Worm (Caenorhabditis elegans) whole organism, L4/young adult: ENCODE results near the gene C28C12.12.

Experiments
- W03F9.2 ChIP-seq: fragments of 150-350 bp; optimal IDR thresholded peaks from 2 replicates; lab custom pipeline; 2014; ENCODE audit warnings: missing biosample characterization, missing genetic modification characterization
- dao-5 ChIP-seq: sonication (generic microtip); optimal IDR thresholded peaks from 2 replicates; lab custom pipeline; 2016; ENCODE audit warnings: missing genotype, missing genetic modification characterization, moderate library complexity, missing compliant biosample characterization
- him-1 ChIP-seq: sonication (generic microtip); optimal IDR thresholded peaks from 2 replicates; lab custom pipeline; 2016; ENCODE audit warnings: missing genotype, missing genetic modification reagents, missing genetic modification characterization, missing compliant biosample characterization

C28C12.12 gene

ce11 chrIV:8463716-8464115 is 32.4 kb downstream of the C28C12.12 start, which contains the start of gene str-176:
TSS of gene str-176 (minus strand) at chrIV:8463816.
- no peak for TF ChIP-seq dao-5 (tag; lab: Kevin White, UChicago)
- TF ChIP-seq him-1 (tag; lab: Kevin White, UChicago) = no peak
- no peak for TF ChIP-seq W03F9.2 (tag; lab: Kevin White, UChicago)

ce11 chrIV:8463069-8463468 is 33.1 kb downstream of the C28C12.12 start:
- TF ChIP-seq W03F9.2 (tag; lab: Kevin White, UChicago) (no peak), him-1 (tag; lab: Kevin White, UChicago) (no peak)

ce11 chrIV:8462376-8462775 is 33.8 kb downstream of the C28C12.12 start:
- no peak for TF ChIP-seq dao-5 (tag; lab: Kevin White, UChicago)
- TF ChIP-seq W03F9.2 (tag; lab: Kevin White, UChicago) = no peak
- no peak for TF ChIP-seq him-1 (tag; lab: Kevin White, UChicago)

ce11 chrIV:8461177-8461576 is 35.0 kb downstream of the C28C12.12 start:
- no peak for TF ChIP-seq W03F9.2 (tag; lab: Kevin White, UChicago)
- TF ChIP-seq him-1 (tag; lab: Kevin White, UChicago) = no peak
- TF ChIP-seq dao-5 (tag; lab: Kevin White, UChicago) = no peak

- no peak for TF ChIP-seq W03F9.2 (tag; lab: Kevin White, UChicago)
- TF ChIP-seq him-1 (tag; lab: Kevin White, UChicago) = no peak
- no peak for TF ChIP-seq dao-5 (tag; lab: Kevin White, UChicago)
Measured at ce11 chrIV:8460208-8460607, 36.0 kb downstream of the C28C12.12 start, which contains the start of gene ant-1.4. TSS of gene ant-1.4 (minus strand) at chrIV:8460308.

ce11 chrIV:8456899-8457298 is 39.3 kb downstream of the C28C12.12 start, which contains the start of gene syx-4:
TSS of gene syx-4 (plus strand) at chrIV:8457280.
- TF ChIP-seq dao-5 (tag; lab: Kevin White, UChicago) = no peak
- no peak for TF ChIP-seq W03F9.2 (tag; lab: Kevin White, UChicago)
- TF ChIP-seq him-1 (tag; lab: Kevin White, UChicago) = no peak

- no peak for TF ChIP-seq W03F9.2 (tag; lab: Kevin White, UChicago)
- no peak for TF ChIP-seq him-1 (tag; lab: Kevin White, UChicago)
- no peak for TF ChIP-seq dao-5 (tag; lab: Kevin White, UChicago)
Measured at ce11 chrIV:8454076-8454475, 42.1 kb downstream of the C28C12.12 start.

- no peak for TF ChIP-seq W03F9.2 (tag; lab: Kevin White, UChicago)
- no peak for TF ChIP-seq dao-5 (tag; lab: Kevin White, UChicago)
- no peak for TF ChIP-seq him-1 (tag; lab: Kevin White, UChicago)
Measured at ce11 chrIV:8453178-8453577, 43.0 kb downstream of the C28C12.12 start.

ce11 chrIV:8451709-8452248 is 44.4 kb downstream of the C28C12.12 start, which contains the start of gene eppl-1:
TSS of gene eppl-1 (minus strand) at chrIV:8451759.
- TF ChIP-seq dao-5 (tag; lab: Kevin White, UChicago) (no peak), him-1 (tag; lab: Kevin White, UChicago) (no peak), W03F9.2 (tag; lab: Kevin White, UChicago) (no peak)

- TF ChIP-seq him-1 (tag; lab: Kevin White, UChicago) (no peak), W03F9.2 (tag; lab: Kevin White, UChicago) (no peak), dao-5 (tag; lab: Kevin White, UChicago) (no peak)
Measured at ce11 chrIV:8450534-8450933, 45.6 kb downstream of the C28C12.12 start.

ce11 chrIV:8449869-8450268 is 46.3 kb downstream of the C28C12.12 start:
- no peak for TF ChIP-seq W03F9.2 (tag; lab: Kevin White, UChicago)
- no peak for TF ChIP-seq him-1 (tag; lab: Kevin White, UChicago)
- no peak for TF ChIP-seq dao-5 (tag; lab: Kevin White, UChicago)

- no peak for TF ChIP-seq dao-5 (tag; lab: Kevin White, UChicago)
- no peak for TF ChIP-seq him-1 (tag; lab: Kevin White, UChicago)
- TF ChIP-seq W03F9.2 (tag; lab: Kevin White, UChicago) = no peak
Measured at ce11 chrIV:8446904-8447303, 49.3 kb downstream of the C28C12.12 start, which contains the start of gene T01B11.1. TSS of gene T01B11.1 (plus strand) at chrIV:8447204.
